Worm (Caenorhabditis elegans) whole organism, young adult: ENCODE data around the gene srsx-34.

Source experiments
- B0261.1 ChIP-seq: sonication (generic microtip); optimal IDR thresholded peaks from 2 replicates; lab custom pipeline; 2016; ENCODE audit warnings: mild to moderate bottlenecking, missing genetic modification characterization, moderate library complexity, missing compliant biosample characterization
- B0336.3 ChIP-seq: fragments of 200-800 bp; sonication (Bioruptor generic); IDR thresholded peaks from 2 replicates; pipeline ENCODE4 v1.3.6; 2022; ENCODE audit warnings: missing genetic modification characterization, missing compliant biosample characterization
- F37B4.10 ChIP-seq: fragments of 200-800 bp; sonication (Bioruptor generic); IDR thresholded peaks from 2 replicates; pipeline ENCODE4 v1.3.6; 2022; ENCODE audit warnings: missing genetic modification characterization, missing compliant biosample characterization
- F52B5.7 ChIP-seq: sonication (generic microtip); optimal IDR thresholded peaks from 2 replicates; lab custom pipeline; 2016; ENCODE audit warnings: mild to moderate bottlenecking, missing genetic modification characterization, missing compliant biosample characterization
- F55B11.4 ChIP-seq: sonication (generic microtip); optimal IDR thresholded peaks from 2 replicates; lab custom pipeline; 2016; ENCODE audit warnings: missing compliant biosample characterization, missing genetic modification characterization, borderline replicate concordance; ENCODE audit not compliant: insufficient read depth
- T26A5.8 ChIP-seq: sonication (generic microtip); optimal IDR thresholded peaks from 2 replicates; lab custom pipeline; 2016; ENCODE audit warnings: missing genetic modification characterization, missing compliant biosample characterization
- Y53F4B.3 ChIP-seq: fragments of 200-800 bp; sonication (Bioruptor generic); IDR thresholded peaks from 2 replicates; pipeline ENCODE4 v1.3.6; 2022; ENCODE audit warnings: missing genetic modification reagents, missing genetic modification characterization, missing compliant biosample characterization
- Y67H2A.10 ChIP-seq: fragments of 200-800 bp; sonication (Bioruptor generic); conservative IDR thresholded peaks from 2 replicates; pipeline ENCODE4 v1.3.6; 2022; ENCODE audit warnings: missing genetic modification reagents, missing genetic modification characterization, missing compliant biosample characterization
- ZK185.1 ChIP-seq: sonication (generic microtip); optimal IDR thresholded peaks from 2 replicates; lab custom pipeline; 2016; ENCODE audit warnings: mild to moderate bottlenecking, missing genetic modification characterization, missing compliant biosample characterization; ENCODE audit not compliant: poor library complexity, severe bottlenecking
- akir-1 ChIP-seq: fragments of 200-800 bp; sonication (Bioruptor generic); optimal IDR thresholded peaks from 2 replicates; lab custom pipeline; 2018; ENCODE audit warnings: mild to moderate bottlenecking, missing genetic modification characterization, moderate library complexity, missing compliant biosample characterization
- ceh-40 ChIP-seq: fragments of 200-800 bp; sonication (Bioruptor generic); IDR thresholded peaks from 2 replicates; pipeline ENCODE4 v1.3.6; 2022; ENCODE audit warnings: missing genetic modification characterization, missing compliant biosample characterization
- dox-1 ChIP-seq: fragments of 200-800 bp; sonication (Bioruptor generic); IDR thresholded peaks from 2 replicates; pipeline ENCODE4 v1.3.6; 2022; ENCODE audit warnings: missing genetic modification reagents, missing genetic modification characterization, missing compliant biosample characterization
- egrh-3 ChIP-seq: fragments of 200-800 bp; sonication (Bioruptor generic); IDR thresholded peaks from 2 replicates; pipeline ENCODE4 v1.3.6; 2022; ENCODE audit warnings: missing genetic modification reagents, missing genetic modification characterization, missing compliant biosample characterization
- fkh-3 ChIP-seq: sonication (generic microtip); optimal IDR thresholded peaks from 2 replicates; lab custom pipeline; 2016; ENCODE audit warnings: mild to moderate bottlenecking, missing genetic modification characterization, missing compliant biosample characterization
- him-1 ChIP-seq: sonication (generic microtip); optimal IDR thresholded peaks from 2 replicates; lab custom pipeline; 2016; ENCODE audit warnings: missing genotype, missing genetic modification reagents, missing genetic modification characterization, missing compliant biosample characterization
- hmg-1.2 ChIP-seq: fragments of 200-800 bp; sonication (Bioruptor generic); IDR thresholded peaks from 2 replicates; pipeline ENCODE4 v1.3.6; 2022; ENCODE audit warnings: missing genetic modification reagents, missing genetic modification characterization, missing compliant biosample characterization
- hmg-20 ChIP-seq: fragments of 200-800 bp; sonication (Bioruptor generic); IDR thresholded peaks from 2 replicates; pipeline ENCODE4 v1.3.6; 2022; ENCODE audit warnings: missing genetic modification reagents, missing genetic modification characterization, missing compliant biosample characterization
- hsf-1 ChIP-seq: fragments of 200-800 bp; sonication (Bioruptor generic); IDR thresholded peaks from 2 replicates; pipeline ENCODE4 v1.3.6; 2022; ENCODE audit warnings: missing genetic modification reagents, missing genetic modification characterization, missing compliant biosample characterization
- lag-1 ChIP-seq: fragments of 200-800 bp; sonication (Bioruptor generic); IDR thresholded peaks from 2 replicates; pipeline ENCODE4 v1.3.6; 2022; ENCODE audit warnings: missing genetic modification reagents, missing genetic modification characterization, missing compliant biosample characterization
- let-526 ChIP-seq: fragments of 200-800 bp; sonication (Bioruptor generic); IDR thresholded peaks from 2 replicates; pipeline ENCODE4 v1.3.6; 2022; ENCODE audit warnings: missing genetic modification reagents, missing genetic modification characterization, missing compliant biosample characterization
- lin-40 ChIP-seq: sonication (generic microtip); optimal IDR thresholded peaks from 2 replicates; lab custom pipeline; 2016; ENCODE audit warnings: missing genetic modification characterization, mild to moderate bottlenecking, missing compliant biosample characterization, missing genotype, missing genetic modification reagents
- lin-54 ChIP-seq: fragments of 200-800 bp; sonication (Bioruptor generic); optimal IDR thresholded peaks from 2 replicates; lab custom pipeline; 2018; ENCODE audit warnings: mild to moderate bottlenecking, missing genetic modification characterization, missing compliant biosample characterization
- lir-1 ChIP-seq: fragments of 200-800 bp; sonication (Bioruptor generic); conservative IDR thresholded peaks from 2 replicates; pipeline ENCODE4 v1.3.6; 2022; ENCODE audit warnings: missing genetic modification reagents, missing genetic modification characterization, missing compliant biosample characterization
- lsl-1 ChIP-seq: fragments of 200-800 bp; sonication (Bioruptor generic); optimal IDR thresholded peaks from 2 replicates; lab custom pipeline; 2018; ENCODE audit warnings: mild to moderate bottlenecking, missing genetic modification characterization, moderate library complexity, missing compliant biosample characterization
- madf-3 ChIP-seq: fragments of 200-800 bp; sonication (Bioruptor generic); IDR thresholded peaks from 2 replicates; pipeline ENCODE4 v1.3.6; 2022; ENCODE audit warnings: missing genetic modification reagents, missing genetic modification characterization, missing compliant biosample characterization
- madf-8 ChIP-seq: fragments of 200-800 bp; sonication (Bioruptor generic); conservative IDR thresholded peaks from 2 replicates; pipeline ENCODE4 v1.3.6; 2022; ENCODE audit warnings: missing genetic modification reagents, missing genetic modification characterization, missing compliant biosample characterization
- mcd-1 ChIP-seq: fragments of 200-800 bp; sonication (Bioruptor generic); IDR thresholded peaks from 2 replicates; pipeline ENCODE4 v1.3.6; 2022; ENCODE audit warnings: missing genetic modification reagents, missing genetic modification characterization, missing compliant biosample characterization
- mel-28 ChIP-seq: sonication (generic microtip); optimal IDR thresholded peaks from 2 replicates; lab custom pipeline; 2016; ENCODE audit warnings: borderline replicate concordance, mild to moderate bottlenecking, missing genetic modification characterization, missing compliant biosample characterization
- mes-4 ChIP-seq: sonication (generic microtip); optimal IDR thresholded peaks from 2 replicates; lab custom pipeline; 2016; ENCODE audit warnings: missing genotype, missing genetic modification characterization, missing compliant biosample characterization
- mxl-1 ChIP-seq: sonication (generic microtip); optimal IDR thresholded peaks from 2 replicates; lab custom pipeline; 2016; ENCODE audit warnings: missing genetic modification characterization, missing compliant biosample characterization
- nfyb-1 ChIP-seq: fragments of 200-800 bp; sonication (Bioruptor generic); IDR thresholded peaks from 2 replicates; pipeline ENCODE4 v1.3.6; 2022; ENCODE audit warnings: missing genetic modification reagents, missing genetic modification characterization, missing compliant biosample characterization
- nhr-120 ChIP-seq: fragments of 200-800 bp; sonication (Bioruptor generic); IDR thresholded peaks from 2 replicates; pipeline ENCODE4 v1.3.6; 2022; ENCODE audit warnings: missing genetic modification characterization, missing compliant biosample characterization
- nhr-90 ChIP-seq: sonication (generic microtip); optimal IDR thresholded peaks from 2 replicates; lab custom pipeline; 2016; ENCODE audit warnings: missing genotype, mild to moderate bottlenecking, missing genetic modification characterization, missing compliant biosample characterization
- snpc-3.4 ChIP-seq: sonication (generic microtip); optimal IDR thresholded peaks from 2 replicates; lab custom pipeline; 2017; ENCODE audit warnings: missing genetic modification characterization, mild to moderate bottlenecking, missing compliant biosample characterization, antibody characterized with exemption, moderate library complexity, missing genotype, missing genetic modification reagents
- somi-1 ChIP-seq: fragments of 200-800 bp; sonication (Bioruptor generic); optimal IDR thresholded peaks from 2 replicates; lab custom pipeline; 2018; ENCODE audit warnings: mild to moderate bottlenecking, missing genetic modification characterization, missing compliant biosample characterization
- sptf-2 ChIP-seq: fragments of 200-800 bp; sonication (Bioruptor generic); optimal IDR thresholded peaks from 2 replicates; lab custom pipeline; 2018; ENCODE audit warnings: mild to moderate bottlenecking, missing genetic modification characterization, missing compliant biosample characterization
- tbp1 ChIP-seq: fragments of 200-800 bp; sonication (Bioruptor generic); optimal IDR thresholded peaks from 2 replicates; lab custom pipeline; 2018; ENCODE audit warnings: mild to moderate bottlenecking, missing genetic modification characterization, missing compliant biosample characterization
- tbx-9 ChIP-seq: sonication (generic microtip); optimal IDR thresholded peaks from 2 replicates; lab custom pipeline; 2016; ENCODE audit warnings: borderline replicate concordance, missing genetic modification characterization, inconsistent platforms, missing compliant biosample characterization
- unc-62 ChIP-seq: fragments of 150-350 bp; optimal IDR thresholded peaks from 2 replicates; lab custom pipeline; 2014; ENCODE audit warnings: missing biosample characterization, missing genetic modification reagents, missing genetic modification characterization
- ztf-22 ChIP-seq: fragments of 200-800 bp; sonication (Bioruptor generic); optimal IDR thresholded peaks from 2 replicates; lab custom pipeline; 2018; ENCODE audit warnings: mild to moderate bottlenecking, missing genetic modification characterization, moderate library complexity, missing compliant biosample characterization
- ztf-26 ChIP-seq: sonication (generic microtip); optimal IDR thresholded peaks from 2 replicates; lab custom pipeline; 2017; ENCODE audit warnings: missing genetic modification characterization, missing compliant biosample characterization

The srsx-34 gene

ce11 chrV:9016479-9016878 is 19.3 kb upstream of the srsx-34 start, which contains the start of gene oac-40:
Gene oac-40 (plus strand): TSS chrV:9016779.
- TF ChIP-seq F52B5.7 (tag; lab: Kevin White, UChicago) (no peak), unc-62 (GFP tag; lab: Kevin White, UChicago) (no peak), nfyb-1 (GFP tag; lab: Robert Waterston, UW) (no peak), ceh-40 (no peak), mxl-1 (tag; lab: Kevin White, UChicago) (no peak), him-1 (tag; lab: Kevin White, UChicago) (no peak)

DNA sequence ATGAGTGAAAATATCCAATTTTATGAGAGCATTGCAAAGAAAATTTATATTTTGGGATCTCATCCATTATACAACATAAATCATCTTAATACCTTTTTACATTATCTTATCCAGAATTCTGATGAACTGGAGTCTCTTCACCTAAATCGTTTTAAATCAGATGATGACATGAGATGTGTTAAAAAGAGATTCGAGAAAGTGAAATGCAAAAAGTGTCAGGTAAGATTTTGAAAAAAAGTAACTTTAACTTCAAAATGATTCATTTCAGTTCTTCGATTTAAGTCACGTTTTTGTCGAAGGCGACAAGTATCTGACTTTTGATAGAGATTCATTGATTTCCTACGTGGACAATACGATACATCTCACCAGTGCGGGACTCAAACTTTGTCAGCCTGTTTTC is 16.9 kb upstream of the srsx-34 start:
- TF ChIP-seq B0261.1 (no peak), T26A5.8 (tag; lab: Kevin White, UChicago) (no peak), F37B4.10 (GFP tag; lab: Robert Waterston, UW) (no peak), hsf-1 (GFP tag; lab: Robert Waterston, UW) (no peak), F55B11.4 (tag; lab: Kevin White, UChicago) (no peak), mcd-1 (GFP tag; lab: Robert Waterston, UW) (no peak), lin-54 (GFP tag; lab: Kevin White, UChicago) (no peak), Y53F4B.3 (no peak), egrh-3 (GFP tag; lab: Robert Waterston, UW) (no peak), sptf-2 (GFP tag; lab: Kevin White, UChicago) (no peak), him-1 (tag; lab: Kevin White, UChicago) (no peak), B0336.3 (no peak), somi-1 (GFP tag; lab: Kevin White, UChicago) (no peak), ztf-22 (GFP tag; lab: Kevin White, UChicago) (no peak), Y67H2A.10 (GFP tag; lab: Robert Waterston, UW) (no peak), madf-3 (GFP tag; lab: Robert Waterston, UW) (no peak)

DNA sequence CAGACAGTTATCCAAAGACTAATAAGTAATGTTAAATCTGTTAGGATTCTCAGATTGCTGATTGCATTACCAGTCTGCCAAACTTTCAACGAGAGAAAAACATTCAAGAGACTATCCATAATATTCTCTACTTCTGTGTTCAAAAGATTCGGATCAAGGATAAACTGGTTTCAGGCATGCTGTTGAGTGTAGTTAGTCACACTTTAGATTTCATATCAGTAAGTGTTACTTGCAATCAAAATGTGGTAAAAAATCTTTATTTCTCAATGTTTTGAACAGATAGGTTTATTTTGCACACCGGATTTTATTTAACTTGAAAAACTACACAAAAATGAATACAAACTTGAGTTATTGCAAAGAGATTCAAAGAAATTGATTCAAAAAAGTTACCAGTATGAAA is 13.7 kb upstream of the srsx-34 start, which contains the start of gene oac-41:
oac-41 (minus strand) TSS at position 101 of the 400 bp plus-strand sequence.
- TF ChIP-seq madf-8 (GFP tag; lab: Robert Waterston, UW), result no peak
- TF ChIP-seq nhr-120, result no peak
- TF ChIP-seq hmg-20, result no peak
- TF ChIP-seq let-526, result no peak
- no peak for TF ChIP-seq ZK185.1
- TF ChIP-seq mxl-1 (tag; lab: Kevin White, UChicago), result no peak
- no peak for TF ChIP-seq akir-1
- no peak for TF ChIP-seq ztf-26 (tag; lab: Kevin White, UChicago)
- TF ChIP-seq lag-1 (GFP tag; lab: Robert Waterston, UW), result no peak
- TF ChIP-seq tbp1 (GFP tag; lab: Kevin White, UChicago), result no peak
- TF ChIP-seq B0261.1, result no peak
- TF ChIP-seq dox-1, result no peak
- no peak for TF ChIP-seq snpc-3.4 (tag; lab: Kevin White, UChicago)
- no peak for TF ChIP-seq nhr-90 (tag; lab: Kevin White, UChicago)
- TF ChIP-seq lir-1, result no peak
- TF ChIP-seq lsl-1, result no peak

- no peak for TF ChIP-seq mes-4 (tag; lab: Kevin White, UChicago)
- TF ChIP-seq lin-40 (tag; lab: Kevin White, UChicago), result no peak
- TF ChIP-seq nhr-90 (tag; lab: Kevin White, UChicago), result no peak
- TF ChIP-seq nfyb-1 (GFP tag; lab: Robert Waterston, UW), result no peak
- TF ChIP-seq tbx-9 (tag; lab: Kevin White, UChicago), result no peak
- no peak for TF ChIP-seq hmg-1.2 (GFP tag; lab: Robert Waterston, UW)
- TF ChIP-seq fkh-3, result no peak
- no peak for TF ChIP-seq mel-28 (tag; lab: Kevin White, UChicago)
- TF ChIP-seq lsl-1, result no peak
- TF ChIP-seq, all 124 proteins: peak for 0
Observed at ce11 chrV:9024713-9025112, 11.1 kb upstream of the srsx-34 start, which contains the start of gene bus-1. Gene bus-1 (minus strand): TSS chrV:9024813.
